Worm (Caenorhabditis elegans) whole organism, midembryonic: ENCODE results near the gene prx-6.

Experiments
- T22C8.4 ChIP-seq: fragments of 200-800 bp; sonication (Bioruptor generic); IDR thresholded peaks from 2 replicates; pipeline ENCODE4 v1.3.6; 2022; ENCODE audit warnings: missing genetic modification characterization, missing compliant biosample characterization
- cog-1 ChIP-seq: sonication (generic microtip); optimal IDR thresholded peaks from 2 replicates; lab custom pipeline; 2016; ENCODE audit warnings: missing genetic modification characterization, missing compliant biosample characterization
- flt-1 ChIP-seq: fragments of 200-800 bp; sonication (Bioruptor generic); IDR thresholded peaks from 2 replicates; pipeline ENCODE4 v1.3.6; 2022; ENCODE audit warnings: missing genetic modification characterization, missing compliant biosample characterization
- klf-2 ChIP-seq: fragments of 200-800 bp; sonication (Bioruptor generic); conservative IDR thresholded peaks from 2 replicates; pipeline ENCODE4 v1.3.6; 2022; ENCODE audit warnings: missing genetic modification reagents, missing genetic modification characterization, missing compliant biosample characterization
- med-1 ChIP-seq: sonication (generic microtip); optimal IDR thresholded peaks from 2 replicates; lab custom pipeline; 2017; ENCODE audit warnings: missing genetic modification characterization, mild to moderate bottlenecking, missing compliant biosample characterization, antibody characterized with exemption, missing genetic modification reagents; ENCODE audit not compliant: insufficient read depth
- ref-1 ChIP-seq: fragments of 200-800 bp; sonication (Bioruptor generic); conservative IDR thresholded peaks from 2 replicates; pipeline ENCODE4 v1.3.6; 2022; ENCODE audit warnings: missing genetic modification reagents, missing genetic modification characterization, missing compliant biosample characterization
- tab-1 ChIP-seq: fragments of 200-800 bp; sonication (Bioruptor generic); IDR thresholded peaks from 2 replicates; pipeline ENCODE4 v1.3.6; 2022; ENCODE audit warnings: missing genetic modification characterization, missing compliant biosample characterization
- ztf-23 ChIP-seq: fragments of 200-800 bp; sonication (Bioruptor generic); IDR thresholded peaks from 2 replicates; pipeline ENCODE4 v1.3.6; 2022; ENCODE audit warnings: missing genetic modification reagents, missing genetic modification characterization, missing compliant biosample characterization
- ztf-29 ChIP-seq: fragments of 200-800 bp; sonication (Bioruptor generic); IDR thresholded peaks from 2 replicates; pipeline ENCODE4 v1.3.6; 2022; ENCODE audit warnings: missing genetic modification reagents, missing genetic modification characterization, missing compliant biosample characterization

DNA sequence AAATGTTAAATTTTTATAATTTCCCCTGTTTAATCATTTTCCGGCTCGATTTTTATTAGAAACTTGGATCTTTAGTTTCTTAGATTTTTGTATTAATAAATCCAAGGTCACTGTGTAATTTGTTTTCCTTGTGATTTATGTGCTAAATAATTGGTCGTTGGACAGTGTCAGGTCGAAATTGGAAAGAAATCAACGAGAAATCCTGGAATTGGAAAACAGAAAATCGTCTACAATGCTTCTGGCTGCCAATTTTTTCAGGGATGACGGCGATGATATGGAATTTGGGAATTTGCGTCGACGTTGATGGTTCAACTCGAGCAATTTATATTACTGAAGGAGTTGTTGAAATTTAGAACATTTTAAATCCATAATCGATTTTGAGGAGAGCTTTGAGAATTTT, 14.7 kb upstream of the prx-6 start:
- TF ChIP-seq med-1 (GFP tag; lab: Kevin White, UChicago) (no peak), T22C8.4 (GFP tag; lab: Robert Waterston, UW) (no peak), tab-1 (no peak), klf-2 (GFP tag; lab: Robert Waterston, UW) (no peak), ref-1 (GFP tag; lab: Robert Waterston, UW) (no peak), ztf-23 (GFP tag; lab: Robert Waterston, UW) (no peak), cog-1 (tag; lab: Kevin White, UChicago) (no peak), flt-1 (GFP tag; lab: Robert Waterston, UW) (no peak), ztf-29 (GFP tag; lab: Robert Waterston, UW) (no peak)
